Worm (Caenorhabditis elegans) whole organism, L1 larva: ENCODE results near the gene F58E2.5.

Experiments used
- C16A3.4 ChIP-seq: fragments of 150-350 bp; optimal IDR thresholded peaks from 2 replicates; lab custom pipeline; 2014; ENCODE audit warnings: missing biosample characterization, missing genetic modification characterization
- ama-1 ChIP-seq: fragments of 150-350 bp; optimal IDR thresholded peaks from 2 replicates; lab custom pipeline; 2014
- egl-27 ChIP-seq, 2 experiments: fragments of 150-350 bp in 1 of 2; sonication (generic microtip); optimal IDR thresholded peaks; 3 replicates each; lab custom pipeline; 2017 to 2018; ENCODE audit warnings: missing biosample characterization in 2 of 2, missing genetic modification characterization in 2 of 2, missing genetic modification reagents in 2 of 2
- lin-35 ChIP-seq, 2 experiments: fragments of 150-350 bp; optimal IDR thresholded peaks; 2 replicates each; lab custom pipeline; 2014; ENCODE audit warnings: missing biosample characterization in 2 of 2, missing genetic modification characterization in 2 of 2, missing genetic modification reagents in 2 of 2
- mdl-1 ChIP-seq, 2 experiments: fragments of 150-350 bp; optimal IDR thresholded peaks; 2 replicates each; lab custom pipeline; 2014 to 2017; ENCODE audit warnings: missing biosample characterization in 2 of 2, missing genetic modification characterization in 2 of 2, inconsistent platforms in 1 of 2
- mep-1 ChIP-seq: fragments of 150-350 bp; optimal IDR thresholded peaks from 2 replicates; lab custom pipeline; 2014; ENCODE audit warnings: missing biosample characterization, missing genetic modification characterization
- nhr-237 ChIP-seq: fragments of 150-350 bp; optimal IDR thresholded peaks from 2 replicates; lab custom pipeline; 2014; ENCODE audit warnings: missing biosample characterization, missing genetic modification characterization
- nhr-84 ChIP-seq: sonication (generic microtip); optimal IDR thresholded peaks from 2 replicates; lab custom pipeline; 2017; ENCODE audit warnings: missing biosample characterization, missing genetic modification characterization
- nhr-85 ChIP-seq: sonication (generic microtip); peaks from one replicate; lab custom pipeline; 2016; ENCODE audit warnings: missing genetic modification characterization, inconsistent platforms, missing compliant biosample characterization
- snpc-4 ChIP-seq: fragments of 150-350 bp; optimal IDR thresholded peaks from 2 replicates; lab custom pipeline; 2014; ENCODE audit warnings: missing biosample characterization, missing genetic modification characterization
- unc-130 ChIP-seq: fragments of 150-350 bp; optimal IDR thresholded peaks from 2 replicates; lab custom pipeline; 2017; ENCODE audit warnings: missing biosample characterization, missing genetic modification characterization, inconsistent platforms
- unc-30 ChIP-seq: sonication (generic microtip); optimal IDR thresholded peaks from 2 replicates; lab custom pipeline; 2017; ENCODE audit warnings: missing biosample characterization, missing genetic modification characterization
- zag-1 ChIP-seq: fragments of 150-350 bp; optimal IDR thresholded peaks from 2 replicates; lab custom pipeline; 2014; ENCODE audit warnings: missing biosample characterization, missing genetic modification characterization

- no peak for TF ChIP-seq unc-130 (tag; lab: Kevin White, UChicago)
- no peak for TF ChIP-seq ama-1 (lab: Kevin White, UChicago)
- TF ChIP-seq zag-1 (tag; lab: Kevin White, UChicago) = no peak
- no peak for TF ChIP-seq unc-30 (tag; lab: Kevin White, UChicago)
- no peak for TF ChIP-seq nhr-237
- TF ChIP-seq egl-27 (tag; optimal IDR thresholded peaks at IDR 0.05; lab: Kevin White, UChicago) = no peak
- TF ChIP-seq mep-1 (tag; lab: Kevin White, UChicago) = no peak
- TF ChIP-seq nhr-84 (tag; lab: Kevin White, UChicago) = no peak
- TF ChIP-seq snpc-4 (tag; lab: Kevin White, UChicago) = no peak
- no peak for TF ChIP-seq mdl-1 (tag; optimal IDR thresholded peaks at IDR 0.05; lab: Kevin White, UChicago)
- TF ChIP-seq lin-35 (GFP tag; optimal IDR thresholded peaks at IDR 0.05; lab: Kevin White, UChicago) = no peak
- no peak for TF ChIP-seq C16A3.4 (tag; lab: Kevin White, UChicago)
- TF ChIP-seq nhr-85 (tag; lab: Kevin White, UChicago) = no peak
Observed at ce11 chrIV:3478911-3479385, 34.2 kb downstream of the F58E2.5 start, which contains the start of the genes srz-70 and C09G12.5.
